Fruit fly (Drosophila melanogaster) whole organism, wandering third instar larva: ENCODE data around the gene CG32081.
A peak's percentile ranks its signal among the peaks of the same experiment; 100 is the strongest.

ENCODE experiments used
- Abd-B ChIP-seq: fragments of >200 bp; optimal IDR thresholded peaks from 2 replicates; lab custom pipeline; 2017; ENCODE audit warnings: missing biosample characterization, missing genetic modification characterization
- CG32264 ChIP-seq: fragments of 200-800 bp; sonication (Bioruptor generic); optimal IDR thresholded peaks from 2 replicates; lab custom pipeline; 2016; ENCODE audit warnings: missing biosample characterization, missing genetic modification characterization
- CG9705 ChIP-seq: fragments of 200-800 bp; sonication (Bioruptor generic); optimal IDR thresholded peaks from 2 replicates; lab custom pipeline; 2018; ENCODE audit warnings: missing biosample characterization, mild to moderate bottlenecking, missing genetic modification characterization
- CrebA ChIP-seq: fragments of 200-800 bp; sonication (Bioruptor generic); optimal IDR thresholded peaks from 2 replicates; lab custom pipeline; 2016; ENCODE audit warnings: missing biosample characterization, mild to moderate bottlenecking, missing genetic modification characterization, borderline replicate concordance
- Dfd ChIP-seq: fragments of >200 bp; optimal IDR thresholded peaks from 2 replicates; lab custom pipeline; 2017; ENCODE audit warnings: missing biosample characterization, missing genetic modification characterization
- Dif ChIP-seq: fragments of 200-275, 200-300 bp; sonication (Bioruptor generic); optimal IDR thresholded peaks from 2 replicates; lab custom pipeline; 2018; ENCODE audit warnings: missing biosample characterization, missing genetic modification characterization; ENCODE audit not compliant: partially characterized antibody
- GATAd ChIP-seq: sonication (Bioruptor generic); optimal IDR thresholded peaks from 2 replicates; lab custom pipeline; 2016; ENCODE audit warnings: missing biosample characterization, missing genetic modification characterization
- HLH106 ChIP-seq: fragments of 200-800 bp; optimal IDR thresholded peaks from 3 replicates; lab custom pipeline; 2019; ENCODE audit warnings: missing biosample characterization, mild to moderate bottlenecking, missing genetic modification characterization, moderate library complexity
- Hnf4 ChIP-seq: fragments of 200-800 bp; sonication (Bioruptor generic); optimal IDR thresholded peaks from 2 replicates; lab custom pipeline; 2016; ENCODE audit warnings: missing biosample characterization, mild to moderate bottlenecking, missing genetic modification characterization
- Hr78 ChIP-seq: fragments of >200 bp; optimal IDR thresholded peaks from 2 replicates; lab custom pipeline; 2017; ENCODE audit warnings: missing biosample characterization, missing genetic modification characterization
- Hr83 ChIP-seq: fragments of 200-300 bp; sonication (Bioruptor generic); optimal IDR thresholded peaks from 2 replicates; lab custom pipeline; 2016; ENCODE audit warnings: missing biosample characterization, mild to moderate bottlenecking, missing genetic modification characterization, moderate library complexity; ENCODE audit not compliant: poor library complexity, severe bottlenecking
- Jra ChIP-seq: sonication (Bioruptor generic); optimal IDR thresholded peaks from 2 replicates; lab custom pipeline; 2016; ENCODE audit warnings: missing biosample characterization, missing genetic modification characterization
- Mio ChIP-seq: sonication (Bioruptor generic); optimal IDR thresholded peaks from 2 replicates; lab custom pipeline; 2016; ENCODE audit warnings: missing biosample characterization, missing genetic modification characterization
- Myc ChIP-seq: fragments of >200 bp; optimal IDR thresholded peaks from 2 replicates; lab custom pipeline; 2017
- N ChIP-seq: fragments of >200 bp; optimal IDR thresholded peaks from 2 replicates; lab custom pipeline; 2018; ENCODE audit warnings: missing biosample characterization, missing external identifiers, missing genetic modification characterization
- OdsH ChIP-seq: fragments of 200-800 bp; sonication (Bioruptor generic); optimal IDR thresholded peaks from 2 replicates; lab custom pipeline; 2016; ENCODE audit warnings: missing biosample characterization, mild to moderate bottlenecking, missing genetic modification characterization
- Rel ChIP-seq, 2 experiments: fragments of 200-800 bp; sonication (Bioruptor generic) in 1 of 2; optimal IDR thresholded peaks; 2 replicates in 1 of 2; 3 replicates in 1 of 2; lab custom pipeline; 2016 to 2019; ENCODE audit warnings: mild to moderate bottlenecking in 2 of 2, missing biosample characterization in 2 of 2, missing genetic modification characterization in 2 of 2, moderate library complexity in 1 of 2
- Sp1 ChIP-seq: fragments of 200-800 bp; sonication (Bioruptor generic); optimal IDR thresholded peaks from 3 replicates; lab custom pipeline; 2019; ENCODE audit warnings: missing biosample characterization, mild to moderate bottlenecking, missing genetic modification characterization, moderate library complexity
- Vsx2 ChIP-seq: fragments of 200-300, 225-300 bp; sonication (Bioruptor generic); optimal IDR thresholded peaks from 2 replicates; lab custom pipeline; 2018; ENCODE audit warnings: missing biosample characterization, missing genetic modification characterization; ENCODE audit not compliant: partially characterized antibody
- br ChIP-seq: fragments of 200-800 bp; sonication (Bioruptor generic); optimal IDR thresholded peaks from 2 replicates; lab custom pipeline; 2016; ENCODE audit warnings: missing biosample characterization, missing genetic modification characterization
- brk ChIP-seq: fragments of 200-800 bp; sonication (Bioruptor generic); optimal IDR thresholded peaks from 2 replicates; lab custom pipeline; 2016; ENCODE audit warnings: missing biosample characterization, mild to moderate bottlenecking, missing genetic modification characterization
- dl ChIP-seq, 2 experiments: fragments of 175-275, 200-275 bp in 1 of 2; fragments of 200-275 bp in 1 of 2; sonication (Bioruptor generic); optimal IDR thresholded peaks; lab custom pipeline; 2018; ENCODE audit warnings: mild to moderate bottlenecking in 2 of 2, missing biosample characterization in 2 of 2, missing genetic modification characterization in 2 of 2, moderate library complexity in 2 of 2; ENCODE audit not compliant: partially characterized antibody in 2 of 2, insufficient read depth in 1 of 2
- dmrt93B ChIP-seq: fragments of 200-800 bp; sonication (Bioruptor generic); optimal IDR thresholded peaks from 2 replicates; lab custom pipeline; 2018; ENCODE audit warnings: missing biosample characterization, mild to moderate bottlenecking, missing genetic modification characterization
- dsf ChIP-seq: sonication (Bioruptor generic); optimal IDR thresholded peaks from 2 replicates; lab custom pipeline; 2016; ENCODE audit warnings: missing biosample characterization, missing genetic modification characterization, borderline replicate concordance
- ey ChIP-seq: fragments of 200-800 bp; sonication (Bioruptor generic); optimal IDR thresholded peaks from 2 replicates; lab custom pipeline; 2016; ENCODE audit warnings: missing biosample characterization, missing genetic modification characterization
- foxo ChIP-seq, 2 experiments: fragments of 200-800 bp; sonication (Bioruptor generic); optimal IDR thresholded peaks; 2 replicates in 1 of 2; 3 replicates in 1 of 2; lab custom pipeline; 2016 to 2017; ENCODE audit warnings: missing biosample characterization in 2 of 2, missing genetic modification characterization in 2 of 2
- fru ChIP-seq: fragments of 200-800 bp; sonication (Bioruptor generic); optimal IDR thresholded peaks from 3 replicates; lab custom pipeline; 2016; ENCODE audit warnings: missing biosample characterization, mild to moderate bottlenecking, missing genetic modification characterization
- h ChIP-seq: fragments of 200-800 bp; sonication (Bioruptor generic); optimal IDR thresholded peaks from 3 replicates; lab custom pipeline; 2016; ENCODE audit warnings: missing biosample characterization, mild to moderate bottlenecking, missing genetic modification characterization
- jim ChIP-seq: fragments of 175-275, 200-325 bp; sonication (Bioruptor generic); optimal IDR thresholded peaks from 2 replicates; lab custom pipeline; 2016; ENCODE audit warnings: missing biosample characterization, mild to moderate bottlenecking, missing genetic modification characterization
- lola ChIP-seq: fragments of >200 bp; optimal IDR thresholded peaks from 2 replicates; lab custom pipeline; 2017; ENCODE audit warnings: missing biosample characterization, missing genetic modification characterization
- pan ChIP-seq: fragments of >200 bp; optimal IDR thresholded peaks from 2 replicates; lab custom pipeline; 2017
- psq ChIP-seq: fragments of 200-800 bp; sonication (Bioruptor generic); optimal IDR thresholded peaks from 3 replicates; lab custom pipeline; 2017; ENCODE audit warnings: missing biosample characterization, mild to moderate bottlenecking, missing genetic modification characterization, moderate library complexity
- rgr ChIP-seq: fragments of 200-800 bp; sonication (Bioruptor generic); optimal IDR thresholded peaks from 3 replicates; lab custom pipeline; 2016; ENCODE audit warnings: missing biosample characterization, mild to moderate bottlenecking, missing genetic modification characterization
- sage ChIP-seq: fragments of 200-800 bp; sonication (Bioruptor generic); optimal IDR thresholded peaks from 2 replicates; lab custom pipeline; 2016; ENCODE audit warnings: missing biosample characterization, mild to moderate bottlenecking, missing genetic modification characterization
- sv ChIP-seq: fragments of 200-800 bp; sonication (Bioruptor generic); optimal IDR thresholded peaks from 3 replicates; lab custom pipeline; 2016; ENCODE audit warnings: missing biosample characterization, missing genetic modification characterization
- tai ChIP-seq: sonication (Bioruptor generic); optimal IDR thresholded peaks from 2 replicates; lab custom pipeline; 2016; ENCODE audit warnings: missing biosample characterization, missing genetic modification characterization
- usp ChIP-seq: fragments of >200 bp; optimal IDR thresholded peaks from 2 replicates; lab custom pipeline; 2017; ENCODE audit warnings: missing biosample characterization, missing genetic modification characterization
- woc ChIP-seq: sonication (Bioruptor generic); optimal IDR thresholded peaks from 2 replicates; lab custom pipeline; 2016; ENCODE audit warnings: missing biosample characterization, mild to moderate bottlenecking, missing genetic modification characterization

Gene CG32081

DNA sequence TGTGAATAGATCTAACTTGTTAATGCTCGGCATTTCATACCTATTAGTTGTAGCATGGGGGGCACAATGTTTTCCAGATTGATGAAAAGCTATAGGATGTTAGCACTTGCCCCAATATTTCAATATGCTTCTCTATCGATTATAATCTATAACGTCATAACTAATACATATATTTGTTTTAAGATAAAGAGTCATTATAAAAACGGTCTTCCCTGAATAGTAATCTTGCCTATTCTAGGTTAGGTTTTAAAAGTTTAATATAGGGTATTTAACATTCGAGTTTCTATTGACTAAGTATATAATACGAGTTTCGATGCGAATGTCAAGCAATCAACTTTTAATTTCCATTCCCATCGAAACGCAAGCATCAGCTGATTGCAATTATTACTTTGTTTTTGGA is 33.8 kb downstream of the CG32081 start, which contains the start of the genes CG6321 and Blos2:
Gene CG6321, minus strand, starts transcription at position 25 of the 400 bp plus-strand sequence.
Gene Blos2, plus strand, starts transcription at position 372 of the 400 bp plus-strand sequence.
- no peak for TF ChIP-seq Abd-B (GFP tag; lab: Kevin White, UChicago)
- peak; percentile 63 for TF ChIP-seq br (GFP tag; lab: Kevin White, UChicago)
- peak; percentile 50 for TF ChIP-seq psq
- TF ChIP-seq ey (GFP tag; lab: Kevin White, UChicago), result peak; percentile 66
- TF ChIP-seq rgr (GFP tag; lab: Kevin White, UChicago), result peak; percentile 78
- no peak for TF ChIP-seq Hr78
- TF ChIP-seq CG9705, result peak; percentile 29
- TF ChIP-seq sage (GFP tag; lab: Kevin White, UChicago), result peak; percentile 31
- TF ChIP-seq fru, result peak; percentile 77
- TF ChIP-seq Hr83 (GFP tag; lab: Kevin White, UChicago), result no peak
- peak; percentile 23 for TF ChIP-seq sv (GFP tag; lab: Kevin White, UChicago)
- no peak for TF ChIP-seq usp (GFP tag; lab: Kevin White, UChicago)
- TF ChIP-seq CG32264 (GFP tag; lab: Kevin White, UChicago), result peak; percentile 18
- TF ChIP-seq Vsx2, result no peak
- TF ChIP-seq GATAd (GFP tag; lab: Kevin White, UChicago), result no peak
- no peak for TF ChIP-seq Rel (GFP tag; optimal IDR thresholded peaks at IDR 0.05; lab: Kevin White, UChicago)
- peak; percentile 23 for TF ChIP-seq Rel (tag; optimal IDR thresholded peaks at IDR 0.05; lab: Kevin White, UChicago)
- TF ChIP-seq Hnf4, result peak; percentile 59
- peak; percentile 72 for TF ChIP-seq OdsH (GFP tag; lab: Kevin White, UChicago)
- no peak for TF ChIP-seq N
- no peak for TF ChIP-seq Mio
- no peak for TF ChIP-seq Myc (lab: Kevin White, UChicago)
- TF ChIP-seq Dif (GFP tag; lab: Kevin White, UChicago), result no peak
- TF ChIP-seq pan (lab: Kevin White, UChicago), result no peak
- peak; percentile 37 for TF ChIP-seq Jra (GFP tag; lab: Kevin White, UChicago)
- TF ChIP-seq h (GFP tag; lab: Kevin White, UChicago), result peak; percentile 84
- TF ChIP-seq tai (GFP tag; lab: Kevin White, UChicago), result no peak
- TF ChIP-seq brk (GFP tag; lab: Kevin White, UChicago), result no peak
- TF ChIP-seq dmrt93B (GFP tag; lab: Kevin White, UChicago), result no peak
- TF ChIP-seq dl (GFP tag; optimal IDR thresholded peaks at IDR 0.05; lab: Kevin White, UChicago; ENCODE audit: insufficient read depth in 1 of 2, partially characterized antibody in 2 of 2), result no peak
- no peak for TF ChIP-seq Dfd
- peak in 1 of 2 experiments; percentile 82 for TF ChIP-seq foxo (GFP tag; optimal IDR thresholded peaks at IDR 0.05; lab: Kevin White, UChicago)
- no peak for TF ChIP-seq dsf (GFP tag; lab: Kevin White, UChicago)
- no peak for TF ChIP-seq CrebA (GFP tag; lab: Kevin White, UChicago)
- TF ChIP-seq HLH106 (tag; lab: Kevin White, UChicago), result peak; percentile 74
- no peak for TF ChIP-seq lola (GFP tag; lab: Kevin White, UChicago)
- peak; percentile 77 for TF ChIP-seq Sp1 (GFP tag; lab: Kevin White, UChicago)
- TF ChIP-seq woc (GFP tag; lab: Kevin White, UChicago), result peak; percentile 80
- TF ChIP-seq jim (GFP tag; lab: Kevin White, UChicago), result no peak

dm6 chr3L:11062441-11062840 is 35.1 kb downstream of the CG32081 start, which contains the start of gene CG32069:
CG32069 (minus strand) TSS chr3L:11062614.
- TF ChIP-seq N, result no peak
- no peak for TF ChIP-seq CG32264 (GFP tag; lab: Kevin White, UChicago)
- no peak for TF ChIP-seq Dif (GFP tag; lab: Kevin White, UChicago)
- no peak for TF ChIP-seq woc (GFP tag; lab: Kevin White, UChicago)
- TF ChIP-seq fru, result no peak
- no peak for TF ChIP-seq Hnf4
- no peak for TF ChIP-seq CG9705
- no peak for TF ChIP-seq dl (GFP tag; optimal IDR thresholded peaks at IDR 0.05; lab: Kevin White, UChicago; ENCODE audit: insufficient read depth in 1 of 2, partially characterized antibody in 2 of 2)
- TF ChIP-seq Hr78, result no peak
- TF ChIP-seq dsf (GFP tag; lab: Kevin White, UChicago), result no peak
- no peak for TF ChIP-seq Myc (lab: Kevin White, UChicago)
- no peak for TF ChIP-seq Rel (GFP tag; optimal IDR thresholded peaks at IDR 0.05; lab: Kevin White, UChicago)
- no peak for TF ChIP-seq Rel (tag; optimal IDR thresholded peaks at IDR 0.05; lab: Kevin White, UChicago)
- TF ChIP-seq Abd-B (GFP tag; lab: Kevin White, UChicago), result no peak
- no peak for TF ChIP-seq br (GFP tag; lab: Kevin White, UChicago)
- no peak for TF ChIP-seq jim (GFP tag; lab: Kevin White, UChicago)
- no peak for TF ChIP-seq h (GFP tag; lab: Kevin White, UChicago)
